Worm (Caenorhabditis elegans) whole organism, L4 larva: ENCODE data around the gene dcr-1.

ENCODE experiments used
- ZK546.5 ChIP-seq, 2 experiments: sonication (generic microtip); optimal IDR thresholded peaks; 2 replicates each; lab custom pipeline; 2017; ENCODE audit warnings: missing biosample characterization in 2 of 2, missing genetic modification characterization in 2 of 2
- duxl-1 ChIP-seq: sonication (generic microtip); optimal IDR thresholded peaks from 2 replicates; lab custom pipeline; 2016; ENCODE audit warnings: mild to moderate bottlenecking, missing genetic modification characterization, moderate library complexity, missing compliant biosample characterization; ENCODE audit not compliant: poor library complexity
- fos-1 ChIP-seq: fragments of 150-350 bp; optimal IDR thresholded peaks from 2 replicates; lab custom pipeline; 2014; ENCODE audit warnings: missing biosample characterization, missing genetic modification characterization
- madf-5 ChIP-seq, 2 experiments: fragments of 200-800 bp; sonication (Bioruptor generic); IDR thresholded peaks; 2 replicates each; pipeline ENCODE4 v1.3.6; 2022; ENCODE audit warnings: missing compliant biosample characterization in 2 of 2, missing genetic modification characterization in 2 of 2
- nhr-237 ChIP-seq: sonication (generic microtip); optimal IDR thresholded peaks from 2 replicates; lab custom pipeline; 2017; ENCODE audit warnings: missing biosample characterization, missing genetic modification characterization
- snpc-4 ChIP-seq: fragments of 150-350 bp; optimal IDR thresholded peaks from 2 replicates; lab custom pipeline; 2014; ENCODE audit warnings: missing biosample characterization, missing genetic modification characterization
- unc-62 ChIP-seq, 3 experiments: fragments of 150-350 bp in 1 of 3; sonication (generic microtip); optimal IDR thresholded peaks in 2 of 3; peaks in 1 of 3; 1 replicate in 1 of 3; 2 replicates in 2 of 3; lab custom pipeline; 2014 to 2017; ENCODE audit warnings: missing biosample characterization in 3 of 3, missing genetic modification characterization in 3 of 3, missing genetic modification reagents in 3 of 3, missing genotype in 1 of 3
- zag-1 ChIP-seq: fragments of 150-350 bp; optimal IDR thresholded peaks from 2 replicates; lab custom pipeline; 2014; ENCODE audit warnings: missing biosample characterization, missing genetic modification characterization

DNA sequence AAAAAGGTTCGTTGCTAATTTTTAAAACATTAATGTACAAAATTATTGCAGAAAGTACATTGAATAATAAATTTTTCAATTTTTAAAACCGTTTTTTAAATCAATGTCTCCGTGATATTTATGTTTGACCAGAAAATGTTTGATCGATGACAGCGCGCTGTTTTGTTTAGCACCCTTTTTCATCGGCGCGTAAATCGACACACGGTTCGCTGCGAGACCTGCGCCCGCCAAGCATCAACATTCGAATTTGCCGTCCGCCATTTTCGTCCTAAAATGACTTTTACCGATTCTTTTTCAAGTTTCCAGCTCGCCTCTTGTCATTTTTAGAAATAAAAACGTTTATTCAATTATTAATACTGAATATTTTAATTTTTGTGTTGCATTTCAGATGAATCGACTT, 20.9 kb upstream of the dcr-1 start, which contains the start of gene plk-1:
- TF ChIP-seq snpc-4 (tag; lab: Kevin White, UChicago) (no peak), nhr-237 (no peak), zag-1 (tag; lab: Kevin White, UChicago) (no peak), unc-62 (GFP tag; optimal IDR thresholded peaks at IDR 0.05 in 1 of 2; lab: Kevin White, UChicago) (no peak), unc-62 (tag; optimal IDR thresholded peaks at IDR 0.05; lab: Kevin White, UChicago) (no peak), ZK546.5 (tag; optimal IDR thresholded peaks at IDR 0.05; lab: Kevin White, UChicago) (no peak), madf-5 (GFP tag; IDR thresholded peaks at IDR 0.05; lab: Robert Waterston, UW) (no peak), duxl-1 (tag; lab: Kevin White, UChicago) (no peak), fos-1 (no peak)
